Fruit fly (Drosophila melanogaster) whole organism, embryonic: ENCODE data around the gene Pde9.
A peak's percentile ranks its signal among the peaks of the same experiment; 100 is the strongest.

ENCODE experiments used
- CG10543 ChIP-seq: fragments of 200-800 bp; sonication (Bioruptor generic); optimal IDR thresholded peaks from 3 replicates; lab custom pipeline; 2017; ENCODE audit warnings: missing biosample characterization, mild to moderate bottlenecking, missing genetic modification characterization, moderate library complexity
- CG10654 ChIP-seq: fragments of 200-800 bp; sonication (Bioruptor generic); optimal IDR thresholded peaks from 2 replicates; lab custom pipeline; 2016; ENCODE audit warnings: missing biosample characterization, missing genetic modification characterization
- CG13296 ChIP-seq: fragments of 200-800 bp; sonication (Bioruptor generic); optimal IDR thresholded peaks from 3 replicates; lab custom pipeline; 2018; ENCODE audit warnings: missing biosample characterization, mild to moderate bottlenecking, missing genetic modification characterization
- CG13624 ChIP-seq: fragments of 200-800 bp; sonication (Bioruptor generic); optimal IDR thresholded peaks from 2 replicates; lab custom pipeline; 2016; ENCODE audit warnings: missing biosample characterization, missing genetic modification characterization
- CG13775 ChIP-seq: fragments of 200-800 bp; sonication (Bioruptor generic); optimal IDR thresholded peaks from 3 replicates; lab custom pipeline; 2017; ENCODE audit warnings: missing biosample characterization, mild to moderate bottlenecking, missing genetic modification characterization
- CG2889 ChIP-seq: fragments of 200-800 bp; sonication (Bioruptor generic); IDR thresholded peaks from 3 replicates; pipeline ENCODE4 v1.3.6; 2022; ENCODE audit warnings: missing biosample characterization, missing genetic modification characterization
- CG3163 ChIP-seq: fragments of 200-800 bp; sonication (Bioruptor generic); optimal IDR thresholded peaks from 3 replicates; lab custom pipeline; 2016; ENCODE audit warnings: missing biosample characterization, missing genetic modification characterization
- CG32767 ChIP-seq: fragments of 200-800 bp; sonication (Bioruptor generic); IDR thresholded peaks from 2 replicates; pipeline ENCODE4 v1.3.6; 2022; ENCODE audit warnings: missing biosample characterization, missing genetic modification characterization
- CG34376 ChIP-seq: fragments of 200-800 bp; sonication (Bioruptor generic); optimal IDR thresholded peaks from 2 replicates; lab custom pipeline; 2018; ENCODE audit warnings: missing biosample characterization, mild to moderate bottlenecking, missing genetic modification characterization
- CG6654 ChIP-seq: fragments of 200-800 bp; sonication (Bioruptor generic); optimal IDR thresholded peaks from 2 replicates; lab custom pipeline; 2017; ENCODE audit warnings: missing biosample characterization, mild to moderate bottlenecking, missing genetic modification characterization
- CG7839 ChIP-seq: fragments of 200-800 bp; sonication (Bioruptor generic); optimal IDR thresholded peaks from 3 replicates; lab custom pipeline; 2018; ENCODE audit warnings: missing biosample characterization, mild to moderate bottlenecking, missing genetic modification characterization, moderate library complexity
- CG7987 ChIP-seq: fragments of 200-800 bp; sonication (Bioruptor generic); optimal IDR thresholded peaks from 2 replicates; lab custom pipeline; 2018; ENCODE audit warnings: missing biosample characterization, mild to moderate bottlenecking, missing genetic modification characterization, moderate library complexity
- CG9215 ChIP-seq: fragments of 200-800 bp; sonication (Bioruptor generic); IDR thresholded peaks from 2 replicates; pipeline ENCODE4 v1.3.6; 2022; ENCODE audit warnings: missing biosample characterization, missing genetic modification characterization
- CG9727 ChIP-seq: fragments of 200-800 bp; sonication (Bioruptor generic); optimal IDR thresholded peaks from 3 replicates; lab custom pipeline; 2017; ENCODE audit warnings: missing biosample characterization, mild to moderate bottlenecking, missing genetic modification characterization
- Doc2 ChIP-seq: fragments of 200-800 bp; sonication (Bioruptor generic); IDR thresholded peaks from 2 replicates; pipeline ENCODE4 v1.3.6; 2022; ENCODE audit warnings: missing biosample characterization, missing genetic modification characterization
- Drgx ChIP-seq: fragments of 200-800 bp; sonication (Bioruptor generic); IDR thresholded peaks from 2 replicates; pipeline ENCODE4 v1.3.6; 2022; ENCODE audit warnings: missing biosample characterization, missing genetic modification characterization
- GATAe ChIP-seq: fragments of 200-800 bp; sonication (Bioruptor generic); conservative IDR thresholded peaks from 2 replicates; pipeline ENCODE4 v1.3.6; 2022; ENCODE audit warnings: missing biosample characterization, missing genetic modification characterization
- HLH3B ChIP-seq: fragments of 200-800 bp; sonication (Bioruptor generic); IDR thresholded peaks from 2 replicates; pipeline ENCODE4 v1.3.6; 2022; ENCODE audit warnings: missing biosample characterization, missing genetic modification characterization
- HmgD ChIP-seq: fragments of 200-800 bp; sonication (Bioruptor generic); optimal IDR thresholded peaks from 3 replicates; lab custom pipeline; 2016; ENCODE audit warnings: missing biosample characterization, missing genetic modification characterization
- Nf-YA ChIP-seq: fragments of 200-800 bp; sonication (Bioruptor generic); IDR thresholded peaks from 2 replicates; pipeline ENCODE4 v1.3.6; 2022; ENCODE audit warnings: missing biosample characterization, missing genetic modification characterization
- Pdp1 ChIP-seq, 2 experiments: fragments of 200-800 bp; sonication (Bioruptor generic); optimal IDR thresholded peaks; 3 replicates each; lab custom pipeline; 2016; ENCODE audit warnings: missing biosample characterization in 2 of 2, missing genetic modification characterization in 2 of 2, mild to moderate bottlenecking in 1 of 2, moderate library complexity in 1 of 2
- Sox100B ChIP-seq: fragments of 200-800 bp; sonication (Bioruptor generic); optimal IDR thresholded peaks from 3 replicates; lab custom pipeline; 2018; ENCODE audit warnings: missing biosample characterization, mild to moderate bottlenecking, missing genetic modification characterization
- Sry-β ChIP-seq: fragments of 200-800 bp; sonication (Bioruptor generic); optimal IDR thresholded peaks from 2 replicates; lab custom pipeline; 2018; ENCODE audit warnings: missing biosample characterization, mild to moderate bottlenecking, missing genetic modification characterization, moderate library complexity
- Trl ChIP-seq, 3 experiments: fragments of >200 bp in 2 of 3; fragments of 200-800 bp in 1 of 3; sonication (Bioruptor generic) in 1 of 3; optimal IDR thresholded peaks; 2 replicates in 1 of 3; 3 replicates in 2 of 3; lab custom pipeline; 2016 to 2017; ENCODE audit warnings: missing biosample characterization in 1 of 3, missing genetic modification characterization in 1 of 3
- bsh ChIP-seq, 2 experiments: fragments of 200-800 bp; sonication (Bioruptor generic); optimal IDR thresholded peaks; 2 replicates each; lab custom pipeline; 2017 to 2018; ENCODE audit warnings: mild to moderate bottlenecking in 2 of 2, missing biosample characterization in 2 of 2, missing genetic modification characterization in 2 of 2, moderate library complexity in 1 of 2
- crol ChIP-seq: fragments of 200-800 bp; sonication (Bioruptor generic); IDR thresholded peaks from 2 replicates; pipeline ENCODE4 v1.3.6; 2022; ENCODE audit warnings: missing biosample characterization, missing genetic modification characterization
- crp ChIP-seq, 2 experiments: fragments of 200-800 bp; sonication (Bioruptor generic); optimal IDR thresholded peaks; 2 replicates in 1 of 2; 3 replicates in 1 of 2; lab custom pipeline; 2017; ENCODE audit warnings: missing biosample characterization in 2 of 2, missing genetic modification characterization in 2 of 2, mild to moderate bottlenecking in 1 of 2, moderate library complexity in 1 of 2
- eve ChIP-seq, 2 experiments: fragments of >200 bp; optimal IDR thresholded peaks; 2 replicates each; lab custom pipeline; 2017; ENCODE audit warnings: missing biosample characterization in 2 of 2, missing genetic modification characterization in 2 of 2
- exex ChIP-seq: fragments of 200-800 bp; sonication (Bioruptor generic); optimal IDR thresholded peaks from 4 replicates; lab custom pipeline; 2018; ENCODE audit warnings: missing biosample characterization, mild to moderate bottlenecking, missing genetic modification characterization, moderate library complexity
- hkb ChIP-seq, 2 experiments: fragments of 200-800 bp in 1 of 2; fragments of >200 bp in 1 of 2; sonication (Bioruptor generic) in 1 of 2; IDR thresholded peaks in 1 of 2; optimal IDR thresholded peaks in 1 of 2; 2 replicates each; pipeline versions ENCODE4 v1.3.6 to Lab custom; 2017 to 2022; ENCODE audit warnings: missing biosample characterization in 1 of 2, missing genetic modification characterization in 1 of 2
- mirr ChIP-seq: fragments of 200-800 bp; sonication (Bioruptor generic); optimal IDR thresholded peaks from 3 replicates; lab custom pipeline; 2018; ENCODE audit warnings: missing biosample characterization, mild to moderate bottlenecking, missing genetic modification characterization
- nom ChIP-seq: fragments of 200-800 bp; sonication (Bioruptor generic); optimal IDR thresholded peaks from 2 replicates; lab custom pipeline; 2017; ENCODE audit warnings: missing biosample characterization, missing genetic modification characterization, mild to moderate bottlenecking, moderate library complexity, missing genetic modification reagents
- pho ChIP-seq: fragments of 200-800 bp; sonication (Bioruptor generic); optimal IDR thresholded peaks from 2 replicates; lab custom pipeline; 2016; ENCODE audit warnings: missing biosample characterization, missing genetic modification characterization
- pum ChIP-seq: fragments of 200-800 bp; sonication (Bioruptor generic); optimal IDR thresholded peaks from 2 replicates; lab custom pipeline; 2016; ENCODE audit warnings: missing biosample characterization, missing genetic modification characterization
- sc ChIP-seq, 3 experiments: fragments of >200 bp in 2 of 3; fragments of 200-800 bp in 1 of 3; sonication (Bioruptor generic) in 1 of 3; optimal IDR thresholded peaks; 2 replicates in 2 of 3; 3 replicates in 1 of 3; lab custom pipeline; 2017; ENCODE audit warnings: mild to moderate bottlenecking in 1 of 3, missing biosample characterization in 1 of 3, missing genetic modification characterization in 1 of 3, missing genetic modification reagents in 1 of 3
- sug ChIP-seq: fragments of 200-800 bp; optimal IDR thresholded peaks from 2 replicates; lab custom pipeline; 2019; ENCODE audit warnings: missing biosample characterization, mild to moderate bottlenecking, missing genetic modification characterization, moderate library complexity
- trh ChIP-seq: fragments of 200-800 bp; sonication (Bioruptor generic); optimal IDR thresholded peaks from 2 replicates; lab custom pipeline; 2016; ENCODE audit warnings: missing biosample characterization, missing genetic modification characterization
- zen ChIP-seq: fragments of 200-800 bp; sonication (Bioruptor generic); optimal IDR thresholded peaks from 3 replicates; lab custom pipeline; 2018; ENCODE audit warnings: missing biosample characterization, mild to moderate bottlenecking, missing genetic modification characterization, moderate library complexity

The Pde9 gene

DNA sequence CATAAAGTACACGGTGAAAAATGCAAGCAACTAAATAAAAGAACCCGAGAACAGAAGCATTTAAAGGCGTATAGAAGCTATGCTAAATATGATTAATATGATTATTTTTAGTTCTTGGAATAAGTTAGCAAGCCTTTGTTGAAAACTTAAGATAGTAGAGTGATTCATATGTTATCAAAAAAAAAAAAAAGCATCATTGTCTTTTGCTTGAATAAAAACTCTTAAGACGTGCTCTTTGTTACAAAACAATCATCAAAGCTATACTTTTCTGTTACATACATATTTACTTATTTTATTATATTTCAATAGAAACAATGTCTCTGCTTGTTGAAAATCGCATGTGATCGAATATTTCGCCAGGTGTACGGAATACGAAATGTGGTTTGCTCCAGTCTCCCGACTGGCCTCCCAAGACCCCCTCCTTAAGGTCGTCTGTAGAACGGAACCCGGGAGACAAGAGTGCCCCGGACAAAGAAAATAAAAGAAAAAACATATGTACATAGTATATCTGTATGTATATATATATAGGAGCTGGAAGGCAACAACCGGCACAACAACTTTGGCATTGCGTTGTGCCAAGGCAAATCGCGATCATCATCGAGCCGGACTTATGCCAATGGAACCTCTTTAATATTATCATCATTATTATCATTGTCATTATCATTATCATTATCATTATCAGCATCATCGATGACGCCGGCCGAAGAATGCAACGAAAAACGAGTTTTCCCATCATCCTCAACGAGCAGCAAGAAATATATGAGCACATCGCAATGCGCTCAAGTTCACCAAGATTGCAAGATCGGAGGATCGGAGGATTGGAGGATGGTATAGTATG lies 5.6 kb downstream of the Pde9 start (continued):
- TF ChIP-seq GATAe (GFP tag; lab: Robert Waterston, UW) (no peak), CG13775 (GFP tag; lab: Kevin White, UChicago) (no peak), Sox100B (GFP tag; lab: Kevin White, UChicago) (peak; percentile 36), CG2889 (GFP tag; lab: Robert Waterston, UW) (no peak), eve (GFP tag; optimal IDR thresholded peaks at IDR 0.05; lab: Kevin White, UChicago) (peak in 1 of 2 experiments; percentile 3), nom (GFP tag; lab: Kevin White, UChicago) (peak; percentile 22)

dm6 chrX:12890826-12891175 lies 6.3 kb downstream of the Pde9 start:
- TF ChIP-seq pho (GFP tag; lab: Kevin White, UChicago) (no peak), mirr (GFP tag; lab: Kevin White, UChicago) (peak; percentile 16), CG7839 (tag; lab: Kevin White, UChicago) (no peak), Drgx (GFP tag; lab: Robert Waterston, UW) (peak; percentile 10; the same call in 1 of the 2 replicates), HmgD (GFP tag; lab: Kevin White, UChicago) (no peak), CG13624 (GFP tag; lab: Kevin White, UChicago) (no peak), CG34376 (GFP tag; lab: Kevin White, UChicago) (peak; percentile 36), CG9215 (GFP tag; lab: Robert Waterston, UW) (no peak), hkb (optimal IDR thresholded peaks at IDR 0.05; lab: Kevin White, UChicago) (no peak), hkb (GFP tag; IDR thresholded peaks at IDR 0.05; lab: Robert Waterston, UW) (no peak), CG6654 (GFP tag; lab: Kevin White, UChicago) (no peak), HLH3B (no peak), CG7987 (GFP tag; lab: Kevin White, UChicago) (no peak), exex (tag; lab: Kevin White, UChicago) (peak; percentile 11), crol (GFP tag; lab: Robert Waterston, UW) (0 out of 2 replicates have a peak, but pooled peaks have one; percentile 13), CG10543 (GFP tag; lab: Kevin White, UChicago) (no peak), sug (tag; lab: Kevin White, UChicago) (peak; percentile 66), crp (GFP tag; optimal IDR thresholded peaks at IDR 0.05; lab: Kevin White, UChicago) (no peak), pum (GFP tag; lab: Kevin White, UChicago) (no peak), Doc2 (GFP tag; lab: Robert Waterston, UW) (no peak), CG13296 (GFP tag; lab: Kevin White, UChicago) (no peak), Pdp1 (GFP tag; optimal IDR thresholded peaks at IDR 0.05; lab: Kevin White, UChicago) (peak in 1 of 2 experiments; percentile 83)
- TF ChIP-seq, all 482 proteins: peak for 7

DNA sequence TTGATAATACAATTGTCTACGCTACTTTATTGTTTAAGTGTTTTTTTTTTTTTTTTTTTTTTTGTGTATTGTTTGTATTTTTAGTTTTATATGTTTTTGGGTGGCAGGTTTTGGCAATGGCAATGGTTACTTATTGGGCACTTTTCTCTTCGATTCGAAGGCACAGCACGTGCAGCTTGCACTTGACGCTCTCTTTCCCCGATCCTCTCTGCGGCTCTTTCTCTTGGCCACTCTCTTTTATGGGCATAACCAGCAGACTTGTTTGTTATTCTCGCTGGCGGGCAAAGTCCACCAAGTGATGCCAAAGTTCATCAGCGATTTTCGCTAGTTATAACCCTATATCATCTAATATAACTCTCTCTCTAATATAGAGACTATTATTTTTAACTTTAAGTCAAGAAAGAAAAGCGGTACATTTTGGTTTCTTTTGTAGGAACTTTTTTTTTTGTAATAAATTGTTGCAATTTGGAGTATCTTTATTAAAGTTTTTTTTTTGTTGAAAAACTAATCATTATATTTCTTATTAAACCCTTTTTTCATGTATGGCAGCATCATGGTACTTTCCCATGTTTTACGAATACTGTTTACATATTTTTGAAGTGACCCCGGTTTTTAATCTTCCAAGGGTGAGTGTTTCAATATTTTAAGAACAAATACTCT lies 6.8 kb downstream of the Pde9 start:
- peak; percentile 1 to 59 for TF ChIP-seq Trl (optimal IDR thresholded peaks at IDR 0.05; lab: Kevin White, UChicago)
- TF ChIP-seq Trl (GFP tag; optimal IDR thresholded peaks at IDR 0.05; lab: Kevin White, UChicago): no peak
- no peak for TF ChIP-seq sc (optimal IDR thresholded peaks at IDR 0.05; lab: Kevin White, UChicago)
- no peak for TF ChIP-seq sc (GFP tag; optimal IDR thresholded peaks at IDR 0.05; lab: Kevin White, UChicago)
- no peak for TF ChIP-seq CG9727 (GFP tag; lab: Kevin White, UChicago)
- TF ChIP-seq bsh (GFP tag; optimal IDR thresholded peaks at IDR 0.05; lab: Kevin White, UChicago): peak in 1 of 2 experiments; percentile 70
- peak; percentile 18 for TF ChIP-seq Sry-β (GFP tag; lab: Kevin White, UChicago)
- TF ChIP-seq CG32767 (GFP tag; lab: Robert Waterston, UW): no peak
- TF ChIP-seq nom (GFP tag; lab: Kevin White, UChicago): peak; percentile 97
- no peak for TF ChIP-seq CG2889 (GFP tag; lab: Robert Waterston, UW)
- no peak for TF ChIP-seq zen
- peak; percentile 40 for TF ChIP-seq CG3163
- TF ChIP-seq CG10654 (GFP tag; lab: Kevin White, UChicago): no peak
- no peak for TF ChIP-seq trh (GFP tag; lab: Kevin White, UChicago)
- TF ChIP-seq Nf-YA: no peak
